Fruit fly (Drosophila melanogaster): ENCODE results near the gene COX7A.

COX7A gene

dm6 chr3R:8308515-8308959, 32.3 kb downstream of the COX7A start, which contains the start of gene tex (continued):
- TF ChIP-seq al (GFP tag; IDR thresholded peaks at IDR 0.05) (no peak), CG10431 (GFP tag; optimal IDR thresholded peaks at IDR 0.05) (peak; percentile 31), Dp (GFP tag; optimal IDR thresholded peaks at IDR 0.05) (peak; percentile 98), lola (GFP tag; optimal IDR thresholded peaks at IDR 0.05) (peak in 1 of 3 experiments; percentile 49), Dref (GFP tag; IDR thresholded peaks at IDR 0.05) (peak; percentile 86), CG14965 (GFP tag; optimal IDR thresholded peaks at IDR 0.05; ENCODE audit: borderline replicate concordance) (no peak), Nf-YC (tag; optimal IDR thresholded peaks at IDR 0.05) (no peak), peb (GFP tag; IDR thresholded peaks at IDR 0.05) (no peak), CG14441 (GFP tag; IDR thresholded peaks at IDR 0.05) (no peak), nau (GFP tag; optimal IDR thresholded peaks at IDR 0.05) (no peak), ERR (GFP tag; optimal IDR thresholded peaks at IDR 0.05) (no peak), CG3726 (GFP tag; IDR thresholded peaks at IDR 0.05) (no peak), tap (tag; optimal IDR thresholded peaks at IDR 0.05) (no peak), Side (GFP tag; optimal IDR thresholded peaks at IDR 0.05) (no peak), Taf1 (GFP tag; IDR thresholded peaks at IDR 0.05) (no peak), CG17361 (GFP tag; IDR thresholded peaks at IDR 0.05) (peak; percentile 37; the same call in 2 of the 3 replicates), Deaf1 (tag; optimal IDR thresholded peaks at IDR 0.05) (no peak), CG3163 (GFP tag; optimal IDR thresholded peaks at IDR 0.05) (no peak), Fer1 (GFP tag; optimal IDR thresholded peaks at IDR 0.05) (no peak), bcd (GFP tag; optimal IDR thresholded peaks at IDR 0.05) (peak; percentile 17), sr (GFP tag; IDR thresholded peaks at IDR 0.05) (0 out of 3 replicates have a peak, but pooled peaks have one; percentile 12), cato (GFP tag; optimal IDR thresholded peaks at IDR 0.05; ENCODE audit: borderline replicate concordance) (no peak), H15 (GFP tag; IDR thresholded peaks at IDR 0.05) (no peak), HLH4C (GFP tag; IDR thresholded peaks at IDR 0.05; ENCODE audit: partially characterized antibody) (no peak), Doc3 (GFP tag; IDR thresholded peaks at IDR 0.05; ENCODE audit: partially characterized antibody) (no peak), CG1602 (GFP tag; optimal IDR thresholded peaks at IDR 0.05) (no peak), CG3281 (GFP tag; optimal IDR thresholded peaks at IDR 0.05) (no peak), Dfd (GFP tag; optimal IDR thresholded peaks at IDR 0.05) (no peak), CG12236 (GFP tag; optimal IDR thresholded peaks at IDR 0.05) (peak; percentile 52), Awh (GFP tag; IDR thresholded peaks at IDR 0.05) (peak; percentile 88), CG12219 (GFP tag; optimal IDR thresholded peaks at IDR 0.05) (peak; percentile 31), tna (GFP tag; IDR thresholded peaks at IDR 0.05; ENCODE audit: partially characterized antibody) (no peak), ci (GFP tag; IDR thresholded peaks at IDR 0.05) (peak; percentile 65; the same call in 2 of the 3 replicates), CG8765 (GFP tag; IDR thresholded peaks at IDR 0.05) (no peak), sc (optimal IDR thresholded peaks at IDR 0.05) (no peak), sc (GFP tag; optimal IDR thresholded peaks at IDR 0.05) (peak; percentile 15), Atf3 (GFP tag; optimal IDR thresholded peaks at IDR 0.05) (no peak), ap (GFP tag; IDR thresholded peaks at IDR 0.05) (no peak), Six4 (GFP tag; optimal IDR thresholded peaks at IDR 0.05) (peak; percentile 22), CG11560 (tag; IDR thresholded peaks at IDR 0.05) (no peak), tup (GFP tag; optimal IDR thresholded peaks at IDR 0.05) (no peak), MTF-1 (GFP tag; optimal IDR thresholded peaks at IDR 0.05; ENCODE audit: borderline replicate concordance) (peak; percentile 74), CG10147 (GFP tag; optimal IDR thresholded peaks at IDR 0.05) (no peak), Jarid2 (GFP tag; optimal IDR thresholded peaks at IDR 0.05) (no peak), jing (GFP tag; optimal IDR thresholded peaks at IDR 0.05) (no peak), sens (GFP tag) (peak; percentile 94), CG1792 (GFP tag; optimal IDR thresholded peaks at IDR 0.05) (no peak), Dek (tag; optimal IDR thresholded peaks at IDR 0.05) (no peak), CG4360 (GFP tag; IDR thresholded peaks at IDR 0.05) (no peak), cas (GFP tag; IDR thresholded peaks at IDR 0.05) (no peak), CG11398 (GFP tag; optimal IDR thresholded peaks at IDR 0.05) (no peak), CG32532 (GFP tag; IDR thresholded peaks at IDR 0.05) (no peak)
